Worm (Caenorhabditis elegans) whole organism, L4 larva: ENCODE data around the gene F10E9.12.
A peak's percentile ranks its signal among the peaks of the same experiment; 100 is the strongest.

Experiments
- D1046.2 ChIP-seq: fragments of 200-800 bp; sonication (Bioruptor generic); IDR thresholded peaks from 2 replicates; pipeline ENCODE4 v1.3.6; 2022; ENCODE audit warnings: missing genetic modification characterization, missing compliant biosample characterization
- F44E2.7 ChIP-seq: fragments of 200-800 bp; sonication (Bioruptor generic); IDR thresholded peaks from 2 replicates; pipeline ENCODE4 v2.1.2; 2022; ENCODE audit warnings: missing genetic modification characterization, missing compliant biosample characterization
- Y48G9A.11 ChIP-seq: fragments of 200-800 bp; sonication (Bioruptor generic); IDR thresholded peaks from 2 replicates; pipeline ENCODE4 v1.3.6; 2022; ENCODE audit warnings: missing genetic modification reagents, missing genetic modification characterization, missing compliant biosample characterization
- Y5F2A.4 ChIP-seq: fragments of 200-800 bp; sonication (Bioruptor generic); optimal IDR thresholded peaks from 2 replicates; lab custom pipeline; 2018; ENCODE audit warnings: mild to moderate bottlenecking, missing genetic modification characterization, missing compliant biosample characterization
- ZK337.2 ChIP-seq: fragments of 200-800 bp; sonication (Bioruptor generic); IDR thresholded peaks from 2 replicates; pipeline ENCODE4 v1.3.6; 2022; ENCODE audit warnings: missing genetic modification reagents, missing genetic modification characterization, missing compliant biosample characterization
- aha-1 ChIP-seq: fragments of 150-350 bp; peaks from one replicate; lab custom pipeline; 2014; ENCODE audit warnings: missing biosample characterization, missing genetic modification characterization
- attf-4 ChIP-seq: sonication (generic microtip); optimal IDR thresholded peaks from 3 replicates; lab custom pipeline; 2017; ENCODE audit warnings: missing biosample characterization, missing genetic modification characterization
- ceh-82 ChIP-seq: sonication (generic microtip); optimal IDR thresholded peaks from 2 replicates; lab custom pipeline; 2017; ENCODE audit warnings: missing biosample characterization, missing genetic modification characterization
- ces-1 ChIP-seq: fragments of 150-350 bp; sonication (generic microtip); optimal IDR thresholded peaks from 4 replicates; lab custom pipeline; 2014; ENCODE audit warnings: missing biosample characterization, missing genetic modification reagents, missing genetic modification characterization
- ctbp-1 ChIP-seq: fragments of 200-800 bp; sonication (Bioruptor generic); IDR thresholded peaks from 2 replicates; pipeline ENCODE4 v1.3.6; 2022; ENCODE audit warnings: missing genetic modification reagents, missing genetic modification characterization, missing compliant biosample characterization
- daf-12 ChIP-seq: fragments of 150-350 bp; optimal IDR thresholded peaks from 2 replicates; lab custom pipeline; 2014; ENCODE audit warnings: missing biosample characterization, missing genetic modification reagents, missing genetic modification characterization
- daf-19 ChIP-seq: fragments of 200-800 bp; sonication (Bioruptor generic); conservative IDR thresholded peaks from 2 replicates; pipeline ENCODE4 v1.3.6; 2022; ENCODE audit warnings: missing genetic modification characterization, missing compliant biosample characterization
- daf-8 ChIP-seq: fragments of 200-800 bp; sonication (Bioruptor generic); IDR thresholded peaks from 2 replicates; pipeline ENCODE4 v1.3.6; 2022; ENCODE audit warnings: missing genetic modification characterization, missing compliant biosample characterization
- dmd-8 ChIP-seq: fragments of 200-800 bp; sonication (Bioruptor generic); IDR thresholded peaks from 2 replicates; pipeline ENCODE4 v1.3.6; 2022; ENCODE audit warnings: missing genetic modification characterization, missing compliant biosample characterization
- duxl-1 ChIP-seq: sonication (generic microtip); optimal IDR thresholded peaks from 2 replicates; lab custom pipeline; 2016; ENCODE audit warnings: mild to moderate bottlenecking, missing genetic modification characterization, moderate library complexity, missing compliant biosample characterization; ENCODE audit not compliant: poor library complexity
- dve-1 ChIP-seq: sonication (generic microtip); optimal IDR thresholded peaks from 2 replicates; lab custom pipeline; 2017; ENCODE audit warnings: antibody characterized with exemption, mild to moderate bottlenecking, missing genetic modification characterization, missing compliant biosample characterization; ENCODE audit not compliant: insufficient read depth
- fos-1 ChIP-seq: fragments of 150-350 bp; optimal IDR thresholded peaks from 2 replicates; lab custom pipeline; 2014; ENCODE audit warnings: missing biosample characterization, missing genetic modification characterization
- gei-8 ChIP-seq: fragments of 200-800 bp; sonication (Bioruptor generic); optimal IDR thresholded peaks from 2 replicates; lab custom pipeline; 2018; ENCODE audit warnings: mild to moderate bottlenecking, missing genetic modification characterization, missing compliant biosample characterization
- hif-1 ChIP-seq, 2 experiments: sonication (generic microtip); optimal IDR thresholded peaks; 2 replicates each; lab custom pipeline; 2016 to 2017; ENCODE audit warnings: missing compliant biosample characterization in 2 of 2, missing genetic modification characterization in 2 of 2, missing genetic modification reagents in 2 of 2, missing genotype in 2 of 2, mild to moderate bottlenecking in 1 of 2
- lin-1 ChIP-seq: fragments of 200-800 bp; sonication (Bioruptor generic); IDR thresholded peaks from 2 replicates; pipeline ENCODE4 v1.3.6; 2022; ENCODE audit warnings: missing genetic modification reagents, missing genetic modification characterization, missing compliant biosample characterization
- lin-38 ChIP-seq: fragments of 200-800 bp; sonication (Bioruptor generic); IDR thresholded peaks from 2 replicates; pipeline ENCODE4 v1.3.6; 2022; ENCODE audit warnings: missing genetic modification reagents, missing genetic modification characterization, missing compliant biosample characterization
- lir-3 ChIP-seq: sonication (generic microtip); optimal IDR thresholded peaks from 2 replicates; lab custom pipeline; 2016; ENCODE audit warnings: mild to moderate bottlenecking, missing genetic modification characterization, missing compliant biosample characterization
- lsy-2 ChIP-seq, 2 experiments: fragments of 150-350 bp in 1 of 2; sonication (generic microtip) in 1 of 2; optimal IDR thresholded peaks; 2 replicates each; lab custom pipeline; 2014 to 2017; ENCODE audit warnings: missing biosample characterization in 2 of 2, missing genetic modification characterization in 2 of 2
- madf-5 ChIP-seq, 2 experiments: fragments of 200-800 bp; sonication (Bioruptor generic); IDR thresholded peaks; 2 replicates each; pipeline ENCODE4 v1.3.6; 2022; ENCODE audit warnings: missing compliant biosample characterization in 2 of 2, missing genetic modification characterization in 2 of 2
- mdt-29 ChIP-seq: fragments of 200-800 bp; sonication (Bioruptor generic); IDR thresholded peaks from 2 replicates; pipeline ENCODE4 v1.3.6; 2022; ENCODE audit warnings: missing genetic modification reagents, missing genetic modification characterization, missing compliant biosample characterization
- mxl-2 ChIP-seq: fragments of 200-800 bp; sonication (Bioruptor generic); conservative IDR thresholded peaks from 2 replicates; pipeline ENCODE4 v1.3.6; 2022; ENCODE audit warnings: missing genetic modification reagents, missing genetic modification characterization, missing compliant biosample characterization
- nhr-10 ChIP-seq: fragments of 150-350 bp; optimal IDR thresholded peaks from 2 replicates; lab custom pipeline; 2014; ENCODE audit warnings: missing biosample characterization, missing genetic modification characterization
- nhr-11 ChIP-seq: fragments of 150-350 bp; optimal IDR thresholded peaks from 2 replicates; lab custom pipeline; 2014; ENCODE audit warnings: missing biosample characterization, missing genetic modification characterization
- nhr-237 ChIP-seq: sonication (generic microtip); optimal IDR thresholded peaks from 2 replicates; lab custom pipeline; 2017; ENCODE audit warnings: missing biosample characterization, missing genetic modification characterization
- nhr-25 ChIP-seq: sonication (generic microtip); optimal IDR thresholded peaks from 2 replicates; lab custom pipeline; 2017; ENCODE audit warnings: missing genetic modification characterization, mild to moderate bottlenecking, missing compliant biosample characterization, antibody characterized with exemption, moderate library complexity, borderline replicate concordance; ENCODE audit not compliant: insufficient read depth
- nhr-28 ChIP-seq: fragments of 150-350 bp; optimal IDR thresholded peaks from 2 replicates; lab custom pipeline; 2014; ENCODE audit warnings: missing biosample characterization, missing genetic modification characterization
- nhr-6 ChIP-seq: fragments of 150-350 bp; optimal IDR thresholded peaks from 2 replicates; lab custom pipeline; 2014; ENCODE audit warnings: missing biosample characterization, missing genetic modification characterization
- php-3 ChIP-seq: fragments of 200-800 bp; sonication (Bioruptor generic); IDR thresholded peaks from 2 replicates; pipeline ENCODE4 v1.3.6; 2022; ENCODE audit warnings: missing genetic modification reagents, missing genetic modification characterization, missing compliant biosample characterization
- rbr-2 ChIP-seq: sonication (generic microtip); optimal IDR thresholded peaks from 2 replicates; lab custom pipeline; 2016; ENCODE audit warnings: missing genotype, missing genetic modification characterization, missing compliant biosample characterization
- saeg-2 ChIP-seq: fragments of 200-800 bp; sonication (Bioruptor generic); IDR thresholded peaks from 2 replicates; pipeline ENCODE4 v1.3.6; 2022; ENCODE audit warnings: missing genetic modification reagents, missing genetic modification characterization, missing compliant biosample characterization
- sdz-12 ChIP-seq: fragments of 200-800 bp; sonication (Bioruptor generic); optimal IDR thresholded peaks from 2 replicates; lab custom pipeline; 2018; ENCODE audit warnings: mild to moderate bottlenecking, missing genetic modification characterization, missing compliant biosample characterization
- set-16 ChIP-seq: fragments of 200-800 bp; sonication (Bioruptor generic); IDR thresholded peaks from 2 replicates; pipeline ENCODE4 v1.3.6; 2022; ENCODE audit warnings: missing genetic modification reagents, missing genetic modification characterization, missing compliant biosample characterization
- skn-1 ChIP-seq: fragments of 150-350 bp; optimal IDR thresholded peaks from 2 replicates; lab custom pipeline; 2014; ENCODE audit warnings: missing biosample characterization, missing genetic modification characterization
- snpc-1.2 ChIP-seq: fragments of 200-800 bp; sonication (Bioruptor generic); IDR thresholded peaks from 2 replicates; pipeline ENCODE4 v1.3.6; 2022; ENCODE audit warnings: missing genetic modification reagents, missing genetic modification characterization, missing compliant biosample characterization
- spr-1 ChIP-seq: sonication (generic microtip); optimal IDR thresholded peaks from 2 replicates; lab custom pipeline; 2016; ENCODE audit warnings: mild to moderate bottlenecking, missing genetic modification characterization, missing compliant biosample characterization
- spr-3 ChIP-seq: fragments of 200-800 bp; sonication (Bioruptor generic); optimal IDR thresholded peaks from 2 replicates; lab custom pipeline; 2018; ENCODE audit warnings: mild to moderate bottlenecking, missing genetic modification characterization, missing compliant biosample characterization
- tag-97 ChIP-seq: fragments of 200-800 bp; sonication (Bioruptor generic); IDR thresholded peaks from 2 replicates; pipeline ENCODE4 v1.3.6; 2022; ENCODE audit warnings: missing genetic modification characterization, missing compliant biosample characterization
- unc-130 ChIP-seq: sonication (generic microtip); optimal IDR thresholded peaks from 2 replicates; lab custom pipeline; 2016; ENCODE audit warnings: missing genetic modification reagents, missing genetic modification characterization, missing compliant biosample characterization
- unc-39 ChIP-seq: sonication (generic microtip); optimal IDR thresholded peaks from 2 replicates; lab custom pipeline; 2017; ENCODE audit warnings: missing biosample characterization, missing genetic modification characterization
- zfp-2 ChIP-seq: sonication (generic microtip); optimal IDR thresholded peaks from 2 replicates; lab custom pipeline; 2016; ENCODE audit warnings: mild to moderate bottlenecking, missing genetic modification characterization, missing compliant biosample characterization
- zfp-3 ChIP-seq: fragments of 200-800 bp; sonication (Bioruptor generic); conservative IDR thresholded peaks from 2 replicates; pipeline ENCODE4 v1.3.6; 2022; ENCODE audit warnings: missing genetic modification reagents, missing genetic modification characterization, missing compliant biosample characterization
- ztf-11 ChIP-seq: fragments of 150-350 bp; optimal IDR thresholded peaks from 2 replicates; lab custom pipeline; 2014; ENCODE audit warnings: missing biosample characterization, missing genetic modification characterization

F10E9.12 gene

DNA sequence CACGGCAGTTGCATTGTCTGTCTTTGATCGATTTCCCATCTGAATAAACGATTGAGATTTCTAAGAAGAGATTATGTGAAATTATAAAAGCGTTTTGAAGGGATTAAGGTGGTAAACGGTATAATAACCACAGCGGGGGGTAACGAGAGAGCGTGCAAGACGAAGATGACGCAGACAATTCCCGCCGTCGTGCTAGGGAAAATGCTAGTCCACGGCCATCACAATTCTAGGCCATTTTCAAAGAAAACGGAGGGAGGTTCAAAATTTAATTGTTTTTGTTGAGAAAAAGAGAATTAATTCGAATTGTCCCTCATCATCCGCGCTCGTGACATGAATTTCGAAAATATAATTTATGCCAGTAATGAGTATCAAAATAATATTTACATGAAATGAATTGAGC, 5.2 kb upstream of the F10E9.12 start, which contains the start of gene F10E9.11 (continued):
- TF ChIP-seq mdt-29 (GFP tag; lab: Robert Waterston, UW) (no peak), nhr-237 (tag; lab: Kevin White, UChicago) (no peak), ces-1 (GFP tag; lab: Kevin White, UChicago) (no peak), aha-1 (tag; lab: Kevin White, UChicago) (peak; percentile 87), madf-5 (GFP tag; IDR thresholded peaks at IDR 0.05; lab: Robert Waterston, UW) (no peak), sdz-12 (no peak), zfp-3 (GFP tag; lab: Robert Waterston, UW) (no peak), dmd-8 (no peak), daf-19 (0 out of 2 replicates have a peak, but pooled peaks have one; percentile 16), gei-8 (GFP tag; lab: Kevin White, UChicago) (no peak), saeg-2 (GFP tag; lab: Robert Waterston, UW) (no peak), skn-1 (tag; lab: Kevin White, UChicago) (no peak), ceh-82 (tag; lab: Kevin White, UChicago) (no peak), D1046.2 (GFP tag; lab: Robert Waterston, UW) (no peak; the same call in 1 of the 2 replicates), dve-1 (tag; lab: Kevin White, UChicago) (peak; percentile 72), mxl-2 (GFP tag; lab: Robert Waterston, UW) (no peak), lir-3 (tag; lab: Kevin White, UChicago) (no peak), nhr-25 (tag; lab: Kevin White, UChicago) (peak; percentile 15), F44E2.7 (GFP tag; lab: Robert Waterston, UW) (no peak), nhr-10 (tag; lab: Kevin White, UChicago) (no peak), attf-4 (no peak), duxl-1 (peak; percentile 57), ztf-11 (no peak), nhr-28 (tag; lab: Kevin White, UChicago) (peak; percentile 4), php-3 (GFP tag; lab: Robert Waterston, UW) (no peak), nhr-11 (tag; lab: Kevin White, UChicago) (peak; percentile 18), set-16 (GFP tag; lab: Robert Waterston, UW) (no peak), spr-3 (GFP tag; lab: Kevin White, UChicago) (no peak), nhr-6 (peak; percentile 65), ctbp-1 (GFP tag; lab: Robert Waterston, UW) (no peak), lsy-2 (tag; optimal IDR thresholded peaks at IDR 0.05; lab: Kevin White, UChicago) (peak; percentile 28 to 88), ZK337.2 (peak; percentile 83), tag-97 (GFP tag; lab: Robert Waterston, UW) (no peak), daf-8 (GFP tag; lab: Robert Waterston, UW) (no peak), fos-1 (no peak), spr-1 (tag; lab: Kevin White, UChicago) (peak; percentile 55), lin-38 (GFP tag; lab: Robert Waterston, UW) (peak; percentile 78), lin-1 (GFP tag; lab: Robert Waterston, UW) (no peak), hif-1 (tag; optimal IDR thresholded peaks at IDR 0.05; lab: Kevin White, UChicago) (peak in 1 of 2 experiments; percentile 87), Y5F2A.4 (GFP tag; lab: Kevin White, UChicago) (no peak)

- TF ChIP-seq unc-39 (tag; lab: Kevin White, UChicago) (no peak), rbr-2 (tag; lab: Kevin White, UChicago) (no peak), daf-12 (tag; lab: Kevin White, UChicago) (no peak), spr-1 (tag; lab: Kevin White, UChicago) (no peak), nhr-25 (tag; lab: Kevin White, UChicago) (no peak), attf-4 (no peak), ctbp-1 (GFP tag; lab: Robert Waterston, UW) (no peak), snpc-1.2 (GFP tag; lab: Robert Waterston, UW) (no peak), unc-130 (GFP tag; lab: Kevin White, UChicago) (no peak), mxl-2 (GFP tag; lab: Robert Waterston, UW) (no peak), zfp-2 (no peak), Y48G9A.11 (GFP tag; lab: Robert Waterston, UW) (no peak)
These were observed 4.2 kb upstream of the F10E9.12 start, which contains the start of gene F10E9.10 for ce11 chrIII:8320183-8320582. F10E9.10 (minus strand) TSS chrIII:8320283.
